Fruit fly (Drosophila melanogaster) whole organism: ENCODE results near the gene Hira.

Experiments
- Dll ChIP-seq: fragments of >200 bp; optimal IDR thresholded peaks from 2 replicates; lab custom pipeline; 2017
- pan ChIP-seq: fragments of >200 bp; optimal IDR thresholded peaks from 2 replicates; lab custom pipeline; 2017

- TF ChIP-seq pan (lab: Kevin White, UChicago) (no peak), Dll (no peak)
Observed at dm6 chrX:7691221-7691914, 30.6 kb upstream of the Hira start.
